Worm (Caenorhabditis elegans) whole organism, young adult: ENCODE results near the gene rad-54.L2.
A peak's percentile ranks its signal among the peaks of the same experiment; 100 is the strongest.

Experiments
- C17E4.6 ChIP-seq: fragments of 200-800 bp; sonication (Bioruptor generic); IDR thresholded peaks from 2 replicates; pipeline ENCODE4 v1.3.6; 2022; ENCODE audit warnings: missing genetic modification reagents, missing genetic modification characterization, missing compliant biosample characterization
- D2030.7 ChIP-seq: fragments of 200-800 bp; sonication (Bioruptor generic); IDR thresholded peaks from 2 replicates; pipeline ENCODE4 v1.3.6; 2022; ENCODE audit warnings: missing genetic modification reagents, missing genetic modification characterization, missing compliant biosample characterization
- F23B12.7 ChIP-seq: sonication (generic microtip); optimal IDR thresholded peaks from 2 replicates; lab custom pipeline; 2017; ENCODE audit warnings: missing genetic modification characterization, mild to moderate bottlenecking, missing compliant biosample characterization, antibody characterized with exemption, moderate library complexity; ENCODE audit not compliant: insufficient read depth
- F33H1.4 ChIP-seq: fragments of 200-800 bp; sonication (Bioruptor generic); IDR thresholded peaks from 2 replicates; pipeline ENCODE4 v1.3.6; 2022; ENCODE audit warnings: missing genetic modification reagents, missing genetic modification characterization, missing compliant biosample characterization
- F37B4.10 ChIP-seq: fragments of 200-800 bp; sonication (Bioruptor generic); IDR thresholded peaks from 2 replicates; pipeline ENCODE4 v1.3.6; 2022; ENCODE audit warnings: missing genetic modification characterization, missing compliant biosample characterization
- F49E8.2 ChIP-seq: sonication (generic microtip); optimal IDR thresholded peaks from 3 replicates; lab custom pipeline; 2017; ENCODE audit warnings: missing genetic modification characterization, mild to moderate bottlenecking, missing compliant biosample characterization, antibody characterized with exemption, moderate library complexity; ENCODE audit not compliant: insufficient read depth
- K12H6.12 ChIP-seq: fragments of 200-800 bp; sonication (Bioruptor generic); optimal IDR thresholded peaks from 2 replicates; lab custom pipeline; 2018; ENCODE audit warnings: mild to moderate bottlenecking, missing genetic modification characterization, missing compliant biosample characterization
- Y53G8AR.9 ChIP-seq: fragments of 200-800 bp; sonication (Bioruptor generic); conservative IDR thresholded peaks from 2 replicates; pipeline ENCODE4 v1.3.6; 2022; ENCODE audit warnings: missing genetic modification reagents, missing genetic modification characterization, missing compliant biosample characterization
- Y67H2A.10 ChIP-seq: fragments of 200-800 bp; sonication (Bioruptor generic); conservative IDR thresholded peaks from 2 replicates; pipeline ENCODE4 v1.3.6; 2022; ENCODE audit warnings: missing genetic modification reagents, missing genetic modification characterization, missing compliant biosample characterization
- Y79H2A.3 ChIP-seq: fragments of 200-800 bp; sonication (Bioruptor generic); conservative IDR thresholded peaks from 2 replicates; pipeline ENCODE4 v1.3.6; 2022; ENCODE audit warnings: missing genetic modification reagents, missing genetic modification characterization, missing compliant biosample characterization
- Y95B8A.8 ChIP-seq: fragments of 200-800 bp; sonication (Bioruptor generic); IDR thresholded peaks from 2 replicates; pipeline ENCODE4 v1.3.6; 2022; ENCODE audit warnings: missing genetic modification reagents, missing genetic modification characterization, missing compliant biosample characterization
- aptf-2 ChIP-seq: fragments of 200-800 bp; sonication (Bioruptor generic); conservative IDR thresholded peaks from 2 replicates; pipeline ENCODE4 v1.3.6; 2022; ENCODE audit warnings: missing genetic modification reagents, missing genetic modification characterization, missing compliant biosample characterization
- aptf-3 ChIP-seq: fragments of 200-800 bp; sonication (Bioruptor generic); IDR thresholded peaks from 2 replicates; pipeline ENCODE4 v1.3.6; 2022; ENCODE audit warnings: missing genetic modification characterization, missing compliant biosample characterization
- atf-7 ChIP-seq: sonication (generic microtip); optimal IDR thresholded peaks from 2 replicates; lab custom pipeline; 2017; ENCODE audit warnings: mild to moderate bottlenecking, missing genetic modification characterization, missing compliant biosample characterization
- athp-1 ChIP-seq: sonication (generic microtip); optimal IDR thresholded peaks from 2 replicates; lab custom pipeline; 2017; ENCODE audit warnings: mild to moderate bottlenecking, missing genetic modification characterization, missing compliant biosample characterization
- attf-5 ChIP-seq: fragments of 200-800 bp; sonication (Bioruptor generic); optimal IDR thresholded peaks from 2 replicates; lab custom pipeline; 2018; ENCODE audit warnings: mild to moderate bottlenecking, missing genetic modification characterization, missing compliant biosample characterization
- cebp-1 ChIP-seq, 2 experiments: fragments of 200-800 bp in 1 of 2; sonication (Bioruptor generic) in 1 of 2; sonication (generic microtip) in 1 of 2; IDR thresholded peaks in 1 of 2; optimal IDR thresholded peaks in 1 of 2; 2 replicates each; pipeline versions ENCODE4 v1.3.6 to Lab custom; 2017 to 2022; ENCODE audit warnings: missing compliant biosample characterization in 2 of 2, missing genetic modification characterization in 2 of 2, mild to moderate bottlenecking in 1 of 2, missing genetic modification reagents in 1 of 2, moderate library complexity in 1 of 2
- cebp-2 ChIP-seq: fragments of 200-800 bp; sonication (Bioruptor generic); IDR thresholded peaks from 2 replicates; pipeline ENCODE4 v1.3.6; 2022; ENCODE audit warnings: missing genetic modification characterization, missing compliant biosample characterization
- ceh-58 ChIP-seq: fragments of 200-800 bp; sonication (Bioruptor generic); IDR thresholded peaks from 2 replicates; pipeline ENCODE4 v1.3.6; 2022; ENCODE audit warnings: missing genetic modification characterization, missing compliant biosample characterization
- ceh-91 ChIP-seq: fragments of 200-800 bp; sonication (Bioruptor generic); IDR thresholded peaks from 2 replicates; pipeline ENCODE4 v1.3.6; 2022; ENCODE audit warnings: missing genetic modification reagents, missing genetic modification characterization, missing compliant biosample characterization
- die-1 ChIP-seq: sonication (generic microtip); optimal IDR thresholded peaks from 2 replicates; lab custom pipeline; 2016; ENCODE audit warnings: missing genotype, mild to moderate bottlenecking, missing genetic modification characterization, missing compliant biosample characterization
- dox-1 ChIP-seq: fragments of 200-800 bp; sonication (Bioruptor generic); IDR thresholded peaks from 2 replicates; pipeline ENCODE4 v1.3.6; 2022; ENCODE audit warnings: missing genetic modification reagents, missing genetic modification characterization, missing compliant biosample characterization
- dpl-1 ChIP-seq: fragments of 150-350 bp; optimal IDR thresholded peaks from 2 replicates; lab custom pipeline; 2014; ENCODE audit warnings: missing biosample characterization, missing genetic modification reagents, missing genetic modification characterization
- efl-1 ChIP-seq: fragments of 150-350 bp; optimal IDR thresholded peaks from 2 replicates; lab custom pipeline; 2014; ENCODE audit warnings: missing biosample characterization, missing genetic modification reagents, missing genetic modification characterization
- fkh-3 ChIP-seq: sonication (generic microtip); optimal IDR thresholded peaks from 2 replicates; lab custom pipeline; 2016; ENCODE audit warnings: mild to moderate bottlenecking, missing genetic modification characterization, missing compliant biosample characterization
- gei-17 ChIP-seq: fragments of 200-800 bp; sonication (Bioruptor generic); optimal IDR thresholded peaks from 2 replicates; lab custom pipeline; 2018; ENCODE audit warnings: mild to moderate bottlenecking, missing genetic modification characterization, missing compliant biosample characterization
- hrde-1 ChIP-seq: sonication (generic microtip); optimal IDR thresholded peaks from 2 replicates; lab custom pipeline; 2016; ENCODE audit warnings: missing genetic modification characterization, mild to moderate bottlenecking, missing compliant biosample characterization, moderate library complexity, missing genotype, missing genetic modification reagents, borderline replicate concordance
- lag-1 ChIP-seq: fragments of 200-800 bp; sonication (Bioruptor generic); IDR thresholded peaks from 2 replicates; pipeline ENCODE4 v1.3.6; 2022; ENCODE audit warnings: missing genetic modification reagents, missing genetic modification characterization, missing compliant biosample characterization
- lin-35 ChIP-seq, 3 experiments: fragments of 150-350 bp in 2 of 3; sonication (generic microtip) in 1 of 3; optimal IDR thresholded peaks; 2 replicates each; lab custom pipeline; 2014 to 2018; ENCODE audit warnings: missing biosample characterization in 3 of 3, missing genetic modification characterization in 3 of 3, missing genetic modification reagents in 3 of 3
- lin-40 ChIP-seq: sonication (generic microtip); optimal IDR thresholded peaks from 2 replicates; lab custom pipeline; 2016; ENCODE audit warnings: missing genetic modification characterization, mild to moderate bottlenecking, missing compliant biosample characterization, missing genotype, missing genetic modification reagents
- lin-54 ChIP-seq: fragments of 200-800 bp; sonication (Bioruptor generic); optimal IDR thresholded peaks from 2 replicates; lab custom pipeline; 2018; ENCODE audit warnings: mild to moderate bottlenecking, missing genetic modification characterization, missing compliant biosample characterization
- lsl-1 ChIP-seq: fragments of 200-800 bp; sonication (Bioruptor generic); optimal IDR thresholded peaks from 2 replicates; lab custom pipeline; 2018; ENCODE audit warnings: mild to moderate bottlenecking, missing genetic modification characterization, moderate library complexity, missing compliant biosample characterization
- madf-6 ChIP-seq: fragments of 200-800 bp; sonication (Bioruptor generic); IDR thresholded peaks from 2 replicates; pipeline ENCODE4 v1.3.6; 2022; ENCODE audit warnings: missing genetic modification reagents, missing genetic modification characterization, missing compliant biosample characterization
- madf-8 ChIP-seq: fragments of 200-800 bp; sonication (Bioruptor generic); conservative IDR thresholded peaks from 2 replicates; pipeline ENCODE4 v1.3.6; 2022; ENCODE audit warnings: missing genetic modification reagents, missing genetic modification characterization, missing compliant biosample characterization
- mel-28 ChIP-seq: sonication (generic microtip); optimal IDR thresholded peaks from 2 replicates; lab custom pipeline; 2016; ENCODE audit warnings: borderline replicate concordance, mild to moderate bottlenecking, missing genetic modification characterization, missing compliant biosample characterization
- mes-4 ChIP-seq: sonication (generic microtip); optimal IDR thresholded peaks from 2 replicates; lab custom pipeline; 2016; ENCODE audit warnings: missing genotype, missing genetic modification characterization, missing compliant biosample characterization
- mxl-1 ChIP-seq: sonication (generic microtip); optimal IDR thresholded peaks from 2 replicates; lab custom pipeline; 2016; ENCODE audit warnings: missing genetic modification characterization, missing compliant biosample characterization
- pbrm-1 ChIP-seq: fragments of 200-800 bp; sonication (Bioruptor generic); IDR thresholded peaks from 2 replicates; pipeline ENCODE4 v1.3.6; 2022; ENCODE audit warnings: missing genetic modification reagents, missing genetic modification characterization, missing compliant biosample characterization
- pha-4 ChIP-seq: fragments of 150-350 bp; sonication (generic microtip); optimal IDR thresholded peaks from 2 replicates; lab custom pipeline; 2014; ENCODE audit warnings: missing biosample characterization, missing genetic modification reagents, missing genetic modification characterization
- rcor-1 ChIP-seq: fragments of 200-800 bp; sonication (Bioruptor generic); IDR thresholded peaks from 2 replicates; pipeline ENCODE4 v1.3.6; 2022; ENCODE audit warnings: missing genetic modification reagents, missing genetic modification characterization, missing compliant biosample characterization
- snpc-4 ChIP-seq, 5 experiments: fragments of 150-350 bp in 1 of 5; sonication (generic microtip) in 4 of 5; optimal IDR thresholded peaks; 2 replicates each; lab custom pipeline; 2014 to 2018; ENCODE audit warnings: missing genetic modification characterization in 5 of 5, missing biosample characterization in 3 of 5, antibody characterized with exemption in 2 of 5, mild to moderate bottlenecking in 2 of 5, missing compliant biosample characterization in 2 of 5, missing genotype in 2 of 5, moderate library complexity in 2 of 5, missing genetic modification reagents in 1 of 5
- sptf-2 ChIP-seq: fragments of 200-800 bp; sonication (Bioruptor generic); optimal IDR thresholded peaks from 2 replicates; lab custom pipeline; 2018; ENCODE audit warnings: mild to moderate bottlenecking, missing genetic modification characterization, missing compliant biosample characterization
- tbp1 ChIP-seq: fragments of 200-800 bp; sonication (Bioruptor generic); optimal IDR thresholded peaks from 2 replicates; lab custom pipeline; 2018; ENCODE audit warnings: mild to moderate bottlenecking, missing genetic modification characterization, missing compliant biosample characterization
- tbx-9 ChIP-seq: sonication (generic microtip); optimal IDR thresholded peaks from 2 replicates; lab custom pipeline; 2016; ENCODE audit warnings: borderline replicate concordance, missing genetic modification characterization, inconsistent platforms, missing compliant biosample characterization
- xnd-1 ChIP-seq: sonication (generic microtip); optimal IDR thresholded peaks from 2 replicates; lab custom pipeline; 2016; ENCODE audit warnings: missing genotype, missing genetic modification reagents, missing genetic modification characterization, missing compliant biosample characterization
- ztf-18 ChIP-seq: sonication (generic microtip); optimal IDR thresholded peaks from 2 replicates; lab custom pipeline; 2016; ENCODE audit warnings: missing genotype, mild to moderate bottlenecking, missing genetic modification characterization, missing compliant biosample characterization

rad-54.L2 gene

ce11 chrIV:8923381-8923780 lies 29.5 kb downstream of the rad-54.L2 start:
- TF ChIP-seq C17E4.6 (no peak), lsl-1 (GFP tag; lab: Kevin White, UChicago) (peak; percentile 87), F37B4.10 (GFP tag; lab: Robert Waterston, UW) (no peak), tbp1 (peak; percentile 4), cebp-1 (GFP tag; IDR thresholded peaks at IDR 0.05; lab: Robert Waterston, UW) (no peak), cebp-1 (tag; optimal IDR thresholded peaks at IDR 0.05; lab: Kevin White, UChicago) (no peak), die-1 (tag; lab: Kevin White, UChicago) (no peak), atf-7 (tag; lab: Kevin White, UChicago) (no peak), K12H6.12 (tag; lab: Kevin White, UChicago) (no peak), F49E8.2 (peak; percentile 36), madf-8 (GFP tag; lab: Robert Waterston, UW) (peak; percentile 48), mel-28 (no peak), lag-1 (GFP tag; lab: Robert Waterston, UW) (no peak), madf-6 (GFP tag; lab: Robert Waterston, UW) (peak; percentile 63), snpc-4 (GFP tag; optimal IDR thresholded peaks at IDR 0.05; lab: Kevin White, UChicago) (no peak), snpc-4 (tag; optimal IDR thresholded peaks at IDR 0.05; lab: Kevin White, UChicago) (peak in 1 of 4 experiments; percentile 41), ceh-58 (GFP tag; lab: Robert Waterston, UW) (no peak), cebp-2 (GFP tag; lab: Robert Waterston, UW) (no peak), efl-1 (peak; percentile 29), aptf-3 (no peak), xnd-1 (tag; lab: Kevin White, UChicago) (peak; percentile 50), pbrm-1 (GFP tag; lab: Robert Waterston, UW) (0 out of 2 replicates have a peak, but pooled peaks have one; percentile 7), Y53G8AR.9 (GFP tag; lab: Robert Waterston, UW) (no peak), attf-5 (GFP tag; lab: Kevin White, UChicago) (no peak), fkh-3 (tag; lab: Kevin White, UChicago) (no peak), dox-1 (GFP tag; lab: Robert Waterston, UW) (0 out of 2 replicates have a peak, but pooled peaks have one; percentile 48), ztf-18 (peak; percentile 94), ceh-91 (GFP tag; lab: Robert Waterston, UW) (no peak), Y79H2A.3 (GFP tag; lab: Robert Waterston, UW) (no peak), F23B12.7 (tag; lab: Kevin White, UChicago) (peak; percentile 9), athp-1 (no peak), lin-35 (GFP tag; optimal IDR thresholded peaks at IDR 0.05; lab: Kevin White, UChicago) (no peak), Y67H2A.10 (GFP tag; lab: Robert Waterston, UW) (no peak), aptf-2 (no peak), gei-17 (GFP tag; lab: Kevin White, UChicago) (no peak), lin-54 (GFP tag; lab: Kevin White, UChicago) (peak; percentile 37), lin-40 (tag; lab: Kevin White, UChicago) (no peak), mxl-1 (tag; lab: Kevin White, UChicago) (no peak), rcor-1 (GFP tag; lab: Robert Waterston, UW) (no peak), tbx-9 (no peak), pha-4 (tag; lab: Kevin White, UChicago) (no peak), mes-4 (tag; lab: Kevin White, UChicago) (no peak), hrde-1 (tag; lab: Kevin White, UChicago) (no peak), sptf-2 (GFP tag; lab: Kevin White, UChicago) (no peak), D2030.7 (peak; percentile 45; the same call in 1 of the 2 replicates), F33H1.4 (GFP tag; lab: Robert Waterston, UW) (0 out of 2 replicates have a peak, but pooled peaks have one; percentile 31), dpl-1 (GFP tag; lab: Kevin White, UChicago) (no peak), Y95B8A.8 (GFP tag; lab: Robert Waterston, UW) (no peak)
